Fruit fly (Drosophila melanogaster): ENCODE measurements around the gene tara.

Gene tara

DNA sequence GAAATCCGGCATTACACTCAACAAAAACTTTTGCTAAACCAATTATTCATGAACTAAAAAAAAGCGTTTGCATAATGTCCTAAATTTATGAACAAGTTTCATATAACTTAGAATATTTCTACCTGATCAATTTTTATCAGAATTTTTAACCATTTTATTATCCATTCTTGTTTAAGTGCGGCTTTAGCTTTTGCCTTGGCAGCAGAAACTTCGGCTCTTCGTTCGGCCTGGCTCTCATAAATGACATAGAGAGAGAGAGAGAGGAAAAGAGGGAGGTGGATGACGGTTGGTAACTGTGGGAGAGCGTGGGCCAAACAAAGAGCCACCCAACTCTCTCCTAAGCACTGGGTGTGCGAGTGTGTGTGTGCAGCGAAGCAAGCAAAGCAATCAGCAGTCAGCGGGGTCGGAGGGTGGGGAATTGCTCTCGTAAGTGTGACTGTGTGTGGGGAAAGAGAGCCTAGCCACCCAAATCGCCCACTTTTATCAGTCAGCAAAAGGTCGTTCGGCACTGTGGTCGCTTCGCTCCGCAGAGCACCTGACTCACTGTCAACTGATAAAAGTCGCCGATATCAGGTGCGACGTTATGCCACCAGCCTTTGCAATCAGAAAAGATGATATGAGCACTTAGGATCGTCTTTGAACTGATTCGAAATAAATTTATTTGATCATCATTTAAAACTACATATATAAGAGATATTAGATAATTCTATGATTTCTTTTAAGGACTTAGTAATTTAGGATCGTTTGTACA, 861 bp upstream of the tara start (continued):
- TF ChIP-seq CG8290 (GFP tag; optimal IDR thresholded peaks at IDR 0.05) (peak; percentile 92), CG8290 (tag; optimal IDR thresholded peaks at IDR 0.05) (peak; percentile 74 to 82), Lhr (GFP tag; optimal IDR thresholded peaks at IDR 0.05) (peak; percentile 95), CG2120 (GFP tag; optimal IDR thresholded peaks at IDR 0.05) (peak; percentile 99), CG13123 (GFP tag; optimal IDR thresholded peaks at IDR 0.05) (peak; percentile 95), gfzf (GFP tag; optimal IDR thresholded peaks at IDR 0.05) (peak; percentile 14), CG6654 (GFP tag; optimal IDR thresholded peaks at IDR 0.05) (peak; percentile 88), vvl (GFP tag; IDR thresholded peaks at IDR 0.05) (no peak), HHEX (GFP tag; optimal IDR thresholded peaks at IDR 0.05) (peak; percentile 97), CG17912 (GFP tag; optimal IDR thresholded peaks at IDR 0.05) (peak; percentile 7), trem (tag; optimal IDR thresholded peaks at IDR 0.05) (peak; percentile 95), CG2678 (tag; optimal IDR thresholded peaks at IDR 0.05) (peak; percentile 99), Rfx (GFP tag; IDR thresholded peaks at IDR 0.05) (no peak), CG3726 (GFP tag; IDR thresholded peaks at IDR 0.05) (no peak), Hmx (GFP tag; optimal IDR thresholded peaks at IDR 0.05) (peak; percentile 91), pnt (GFP tag; optimal IDR thresholded peaks at IDR 0.05) (peak; percentile 97), D19A (tag; optimal IDR thresholded peaks at IDR 0.05) (peak; percentile 96), CG7556 (GFP tag; optimal IDR thresholded peaks at IDR 0.05) (peak; percentile 99), CG11085 (GFP tag; IDR thresholded peaks at IDR 0.05) (no peak), CG8944 (GFP tag; optimal IDR thresholded peaks at IDR 0.05) (peak; percentile 97), H15 (GFP tag; IDR thresholded peaks at IDR 0.05) (no peak), CG31365 (tag; optimal IDR thresholded peaks at IDR 0.05) (peak; percentile 84), CG7928 (GFP tag; optimal IDR thresholded peaks at IDR 0.05) (peak; percentile 76), Hr51 (GFP tag; optimal IDR thresholded peaks at IDR 0.05) (peak; percentile 97 to 98), chn (GFP tag; optimal IDR thresholded peaks at IDR 0.05) (peak; percentile 93), ro (GFP tag; IDR thresholded peaks at IDR 0.05) (no peak), ftz-f1 (GFP tag; optimal IDR thresholded peaks at IDR 0.05) (peak; percentile 82), CG6765 (GFP tag; optimal IDR thresholded peaks at IDR 0.05) (peak; percentile 96), CG8478 (optimal IDR thresholded peaks at IDR 0.05) (no peak), CG13424 (tag; optimal IDR thresholded peaks at IDR 0.05) (peak; percentile 98), bigmax (GFP tag; optimal IDR thresholded peaks at IDR 0.05) (peak; percentile 78), Xrp1 (GFP tag; IDR thresholded peaks at IDR 0.05) (no peak), Blimp-1 (GFP tag; optimal IDR thresholded peaks at IDR 0.05) (peak; percentile 98), chinmo (GFP tag; IDR thresholded peaks at IDR 0.05; ENCODE audit: partially characterized antibody) (no peak), bsh (GFP tag; optimal IDR thresholded peaks at IDR 0.05) (peak; percentile 91 to 99), mld (GFP tag; IDR thresholded peaks at IDR 0.05; ENCODE audit: partially characterized antibody) (no peak), CG2202 (tag; optimal IDR thresholded peaks at IDR 0.05) (peak; percentile 97), shn (GFP tag; optimal IDR thresholded peaks at IDR 0.05) (peak; percentile 94), Atf-2 (GFP tag; optimal IDR thresholded peaks at IDR 0.05) (peak; percentile 96), Dref (GFP tag; IDR thresholded peaks at IDR 0.05) (no peak), row (GFP tag; IDR thresholded peaks at IDR 0.05) (no peak), CG4360 (GFP tag; IDR thresholded peaks at IDR 0.05) (no peak), CG3838 (GFP tag; optimal IDR thresholded peaks at IDR 0.05) (peak; percentile 93), CG7745 (tag; optimal IDR thresholded peaks at IDR 0.05) (peak; percentile 79), Awh (GFP tag; IDR thresholded peaks at IDR 0.05) (no peak), CG3847 (GFP tag; IDR thresholded peaks at IDR 0.05) (no peak), pho (GFP tag; optimal IDR thresholded peaks at IDR 0.05) (peak; percentile 96), Fer2 (tag; optimal IDR thresholded peaks at IDR 0.05) (peak; percentile 94), Nf-YB (GFP tag; optimal IDR thresholded peaks at IDR 0.05) (peak; percentile 88), CG14014 (GFP tag; IDR thresholded peaks at IDR 0.05) (no peak)
